Fruit fly (Drosophila melanogaster): Measurements from ENCODE around the gene CG43102.

Gene CG43102

dm6 chr3R:17776952-17777407 lies 17.3 kb downstream of the CG43102 start (continued):
- TF ChIP-seq CG10321 (GFP tag; IDR thresholded peaks at IDR 0.05) (no peak), CG33213 (GFP tag; optimal IDR thresholded peaks at IDR 0.05) (no peak), CG15269 (tag; optimal IDR thresholded peaks at IDR 0.05) (peak; percentile 12), Sry-δ (GFP tag; optimal IDR thresholded peaks at IDR 0.05) (no peak), ato (GFP tag; IDR thresholded peaks at IDR 0.05; ENCODE audit: partially characterized antibody) (no peak), sd (tag; optimal IDR thresholded peaks at IDR 0.05) (no peak), CG11247 (GFP tag; IDR thresholded peaks at IDR 0.05) (no peak), Usf (GFP tag; optimal IDR thresholded peaks at IDR 0.05) (no peak), grn (GFP tag; optimal IDR thresholded peaks at IDR 0.05) (no peak), az2 (GFP tag; optimal IDR thresholded peaks at IDR 0.05) (no peak), CG17328 (GFP tag; IDR thresholded peaks at IDR 0.05) (no peak), CG10431 (GFP tag; optimal IDR thresholded peaks at IDR 0.05) (no peak), CG16813 (GFP tag; IDR thresholded peaks at IDR 0.05; ENCODE audit: partially characterized antibody) (no peak), CG4854 (GFP tag; optimal IDR thresholded peaks at IDR 0.05) (no peak), vfl (GFP tag; optimal IDR thresholded peaks at IDR 0.05) (no peak), CG2120 (GFP tag; optimal IDR thresholded peaks at IDR 0.05) (peak; percentile 69), Dll (GFP tag; IDR thresholded peaks at IDR 0.05; ENCODE audit: partially characterized antibody) (no peak), CG32532 (GFP tag; IDR thresholded peaks at IDR 0.05) (no peak), CG12219 (GFP tag; optimal IDR thresholded peaks at IDR 0.05) (no peak), CG18262 (tag; optimal IDR thresholded peaks at IDR 0.05) (peak; percentile 15), CG10543 (GFP tag; optimal IDR thresholded peaks at IDR 0.05) (no peak), sob (GFP tag; IDR thresholded peaks at IDR 0.05) (no peak), CG10462 (GFP tag; optimal IDR thresholded peaks at IDR 0.05) (no peak), CG15479 (GFP tag; optimal IDR thresholded peaks at IDR 0.05) (no peak), onecut (GFP tag; IDR thresholded peaks at IDR 0.05) (peak; percentile 41), CG9797 (GFP tag; optimal IDR thresholded peaks at IDR 0.05) (no peak), gro (GFP tag; optimal IDR thresholded peaks at IDR 0.05) (no peak), eyg (GFP tag; optimal IDR thresholded peaks at IDR 0.05) (no peak), CoRest (tag; optimal IDR thresholded peaks at IDR 0.05) (peak; percentile 15), NC2β (GFP tag; optimal IDR thresholded peaks at IDR 0.05) (no peak), CG13296 (GFP tag; optimal IDR thresholded peaks at IDR 0.05) (no peak), repo (GFP tag; optimal IDR thresholded peaks at IDR 0.05) (no peak), CG10979 (tag; optimal IDR thresholded peaks at IDR 0.05) (no peak), CG2712 (tag; optimal IDR thresholded peaks at IDR 0.05) (no peak), wor (GFP tag; IDR thresholded peaks at IDR 0.05) (no peak), CG32772 (GFP tag; IDR thresholded peaks at IDR 0.05) (no peak), CG2202 (tag; optimal IDR thresholded peaks at IDR 0.05) (no peak), grau (tag; optimal IDR thresholded peaks at IDR 0.05) (peak; percentile 21), MESR4 (GFP tag; optimal IDR thresholded peaks at IDR 0.05) (no peak), CG1647 (GFP tag; optimal IDR thresholded peaks at IDR 0.05) (no peak), Hr39 (optimal IDR thresholded peaks at IDR 0.05) (no peak), TFAM (GFP tag; optimal IDR thresholded peaks at IDR 0.05) (no peak), wek (GFP tag; optimal IDR thresholded peaks at IDR 0.05) (no peak), crc (GFP tag; optimal IDR thresholded peaks at IDR 0.05) (no peak), oc (tag; optimal IDR thresholded peaks at IDR 0.05) (no peak), CG8944 (GFP tag; optimal IDR thresholded peaks at IDR 0.05) (peak; percentile 13), emc (GFP tag; optimal IDR thresholded peaks at IDR 0.05) (no peak), CG6791 (GFP tag; IDR thresholded peaks at IDR 0.05; ENCODE audit: partially characterized antibody) (no peak), CG15514 (GFP tag; optimal IDR thresholded peaks at IDR 0.05) (peak; percentile 15), jigr1 (GFP tag; IDR thresholded peaks at IDR 0.05) (no peak), CG15073 (GFP tag; optimal IDR thresholded peaks at IDR 0.05) (no peak), maf-S (GFP tag; optimal IDR thresholded peaks at IDR 0.05) (peak; percentile 38)

All from whole organism, embryonic.